Worm (Caenorhabditis elegans) whole organism, L3 larva: ENCODE data around the gene nhr-93.

Experiments used
- aly-2 ChIP-seq: fragments of 150-350 bp; optimal IDR thresholded peaks from 2 replicates; lab custom pipeline; 2014; ENCODE audit warnings: missing biosample characterization, missing genetic modification characterization
- ama-1 ChIP-seq: fragments of 150-350 bp; optimal IDR thresholded peaks from 2 replicates; lab custom pipeline; 2018
- ceh-28 ChIP-seq: fragments of 150-350 bp; optimal IDR thresholded peaks from 2 replicates; lab custom pipeline; 2014; ENCODE audit warnings: missing biosample characterization, missing genetic modification reagents, missing genetic modification characterization
- ceh-82 ChIP-seq: fragments of 150-350 bp; optimal IDR thresholded peaks from 2 replicates; lab custom pipeline; 2014; ENCODE audit warnings: missing biosample characterization, missing genetic modification characterization
- ceh-9 ChIP-seq: sonication (generic microtip); optimal IDR thresholded peaks from 2 replicates; lab custom pipeline; 2018; ENCODE audit warnings: missing biosample characterization, missing genetic modification characterization
- daf-12 ChIP-seq: fragments of 150-350 bp; optimal IDR thresholded peaks from 2 replicates; lab custom pipeline; 2014; ENCODE audit warnings: missing biosample characterization, missing genetic modification reagents, missing genetic modification characterization
- egl-27 ChIP-seq: sonication (generic microtip); optimal IDR thresholded peaks from 4 replicates; lab custom pipeline; 2017; ENCODE audit warnings: missing biosample characterization, missing genetic modification reagents, missing genetic modification characterization
- elt-2 ChIP-seq: sonication (generic microtip); optimal IDR thresholded peaks from 2 replicates; lab custom pipeline; 2016; ENCODE audit warnings: missing genetic modification reagents, mild to moderate bottlenecking, missing genetic modification characterization, missing compliant biosample characterization
- eor-1 ChIP-seq, 2 experiments: fragments of 150-350 bp; optimal IDR thresholded peaks; 2 replicates each; lab custom pipeline; 2014 to 2018; ENCODE audit warnings: missing biosample characterization in 2 of 2, missing genetic modification characterization in 2 of 2
- fkh-10 ChIP-seq: sonication (generic microtip); optimal IDR thresholded peaks from 2 replicates; lab custom pipeline; 2017; ENCODE audit warnings: missing biosample characterization, missing genetic modification reagents, missing genetic modification characterization
- fos-1 ChIP-seq: fragments of 150-350 bp; optimal IDR thresholded peaks from 2 replicates; lab custom pipeline; 2014; ENCODE audit warnings: missing biosample characterization, missing genetic modification characterization
- hmg-11 ChIP-seq: sonication (generic microtip); optimal IDR thresholded peaks from 2 replicates; lab custom pipeline; 2016; ENCODE audit warnings: missing genetic modification characterization, missing compliant biosample characterization
- jun-1 ChIP-seq: fragments of 150-350 bp; optimal IDR thresholded peaks from 2 replicates; lab custom pipeline; 2014; ENCODE audit warnings: missing biosample characterization, missing genetic modification reagents, missing genetic modification characterization
- lin-15B ChIP-seq: fragments of 150-350 bp; optimal IDR thresholded peaks from 2 replicates; lab custom pipeline; 2014; ENCODE audit warnings: missing biosample characterization, missing genetic modification characterization
- lin-39 ChIP-seq: fragments of 150-350 bp; optimal IDR thresholded peaks from 2 replicates; lab custom pipeline; 2018; ENCODE audit warnings: missing biosample characterization, missing genetic modification reagents, missing genetic modification characterization
- lsy-12 ChIP-seq: sonication (generic microtip); optimal IDR thresholded peaks from 2 replicates; lab custom pipeline; 2016; ENCODE audit warnings: mild to moderate bottlenecking, missing genetic modification characterization, missing compliant biosample characterization
- mdl-1 ChIP-seq: fragments of 150-350 bp; optimal IDR thresholded peaks from 2 replicates; lab custom pipeline; 2014; ENCODE audit warnings: missing biosample characterization, missing genetic modification characterization
- mml-1 ChIP-seq: fragments of 150-350 bp; sonication (generic microtip); optimal IDR thresholded peaks from 3 replicates; lab custom pipeline; 2014; ENCODE audit warnings: missing biosample characterization, missing genetic modification characterization
- nfya-1 ChIP-seq: sonication (generic microtip); optimal IDR thresholded peaks from 2 replicates; lab custom pipeline; 2017; ENCODE audit warnings: missing genetic modification characterization, mild to moderate bottlenecking, missing compliant biosample characterization, antibody characterized with exemption, moderate library complexity; ENCODE audit not compliant: insufficient read depth
- nhr-11 ChIP-seq: fragments of 150-350 bp; optimal IDR thresholded peaks from 2 replicates; lab custom pipeline; 2014; ENCODE audit warnings: missing biosample characterization, missing genetic modification characterization
- nhr-12 ChIP-seq: fragments of 150-350 bp; optimal IDR thresholded peaks from 2 replicates; lab custom pipeline; 2014; ENCODE audit warnings: missing biosample characterization, missing genetic modification characterization
- nhr-25 ChIP-seq: sonication (generic microtip); optimal IDR thresholded peaks from 2 replicates; lab custom pipeline; 2017; ENCODE audit warnings: missing biosample characterization, missing genetic modification characterization
- nhr-28 ChIP-seq: fragments of 150-350 bp; optimal IDR thresholded peaks from 2 replicates; lab custom pipeline; 2014; ENCODE audit warnings: missing biosample characterization, missing genetic modification characterization
- nhr-43 ChIP-seq: sonication (generic microtip); optimal IDR thresholded peaks from 2 replicates; lab custom pipeline; 2016; ENCODE audit warnings: mild to moderate bottlenecking, missing genetic modification characterization, missing compliant biosample characterization; ENCODE audit not compliant: poor library complexity, severe bottlenecking
- nhr-67 ChIP-seq: fragments of 150-350 bp; optimal IDR thresholded peaks from 2 replicates; lab custom pipeline; 2014; ENCODE audit warnings: missing biosample characterization, missing genetic modification characterization
- nhr-76 ChIP-seq: fragments of 150-350 bp; sonication (generic microtip); optimal IDR thresholded peaks from 5 replicates; lab custom pipeline; 2014; ENCODE audit warnings: missing biosample characterization, missing genetic modification characterization
- nhr-77 ChIP-seq: fragments of 150-350 bp; optimal IDR thresholded peaks from 2 replicates; lab custom pipeline; 2014; ENCODE audit warnings: missing biosample characterization, missing genetic modification characterization
- pha-4 ChIP-seq: fragments of 150-350 bp; optimal IDR thresholded peaks from 2 replicates; lab custom pipeline; 2014; ENCODE audit warnings: missing biosample characterization, missing genetic modification reagents, missing genetic modification characterization
- pqm-1 ChIP-seq: fragments of 150-350 bp; optimal IDR thresholded peaks from 2 replicates; lab custom pipeline; 2017; ENCODE audit warnings: missing biosample characterization, missing genetic modification characterization, inconsistent platforms
- sea-2 ChIP-seq: fragments of 150-350 bp; sonication (generic microtip); optimal IDR thresholded peaks from 4 replicates; lab custom pipeline; 2014; ENCODE audit warnings: missing biosample characterization, missing genetic modification reagents, missing genetic modification characterization
- unc-39 ChIP-seq: sonication (generic microtip); optimal IDR thresholded peaks from 4 replicates; lab custom pipeline; 2017; ENCODE audit warnings: missing biosample characterization, missing genetic modification characterization
- unc-62 ChIP-seq: fragments of 150-350 bp; sonication (generic microtip); optimal IDR thresholded peaks from 4 replicates; lab custom pipeline; 2014; ENCODE audit warnings: missing biosample characterization, missing genetic modification reagents, missing genetic modification characterization
- zag-1 ChIP-seq: fragments of 150-350 bp; optimal IDR thresholded peaks from 2 replicates; lab custom pipeline; 2014; ENCODE audit warnings: missing biosample characterization, missing genetic modification characterization
- ztf-4 ChIP-seq: fragments of 150-350 bp; optimal IDR thresholded peaks from 2 replicates; lab custom pipeline; 2014; ENCODE audit warnings: missing biosample characterization, missing genetic modification characterization

Gene nhr-93

ce11 chrV:3523262-3523661, 14.9 kb downstream of the nhr-93 start, which contains the start of gene irg-1:
Gene irg-1 (plus strand): TSS chrV:3523587.
- TF ChIP-seq unc-62 (no peak), pqm-1 (tag; lab: Kevin White, UChicago) (peak; percentile 37)

- TF ChIP-seq zag-1: no peak
- no peak for TF ChIP-seq ceh-9 (tag; lab: Kevin White, UChicago)
- TF ChIP-seq sea-2: no peak
- no peak for TF ChIP-seq eor-1 (tag; optimal IDR thresholded peaks at IDR 0.05; lab: Kevin White, UChicago)
- TF ChIP-seq mml-1 (tag; lab: Kevin White, UChicago): no peak
- no peak for TF ChIP-seq nhr-28 (tag; lab: Kevin White, UChicago)
- no peak for TF ChIP-seq pha-4 (tag; lab: Kevin White, UChicago)
- no peak for TF ChIP-seq nhr-76 (tag; lab: Kevin White, UChicago)
- TF ChIP-seq nhr-12 (tag; lab: Kevin White, UChicago): no peak
- no peak for TF ChIP-seq pqm-1 (tag; lab: Kevin White, UChicago)
- no peak for TF ChIP-seq unc-62
- no peak for TF ChIP-seq jun-1 (tag; lab: Kevin White, UChicago)
- TF ChIP-seq fkh-10 (GFP tag; lab: Kevin White, UChicago): no peak
- no peak for TF ChIP-seq nfya-1 (tag; lab: Kevin White, UChicago)
These were observed 20.3 kb downstream of the nhr-93 start, which contains the start of gene str-227 for ce11 chrV:3517889-3518288. Gene str-227 (plus strand): TSS chrV:3518189.

ce11 chrV:3512381-3512780, 25.8 kb downstream of the nhr-93 start, which contains the start of gene str-226:
Gene str-226 (plus strand): TSS chrV:3512681.
- TF ChIP-seq nhr-12 (tag; lab: Kevin White, UChicago): no peak
- TF ChIP-seq nhr-67 (tag; lab: Kevin White, UChicago): no peak
- TF ChIP-seq hmg-11 (tag; lab: Kevin White, UChicago): no peak
- TF ChIP-seq mml-1 (tag; lab: Kevin White, UChicago): no peak
- no peak for TF ChIP-seq lsy-12 (tag; lab: Kevin White, UChicago)
- TF ChIP-seq aly-2: no peak
- TF ChIP-seq egl-27 (tag; lab: Kevin White, UChicago): no peak
- TF ChIP-seq nhr-43 (tag; lab: Kevin White, UChicago): no peak
- no peak for TF ChIP-seq ceh-28 (tag; lab: Kevin White, UChicago)
- TF ChIP-seq nhr-11 (tag; lab: Kevin White, UChicago): no peak
- no peak for TF ChIP-seq lin-39 (tag; lab: Kevin White, UChicago)
- TF ChIP-seq sea-2: no peak

DNA sequence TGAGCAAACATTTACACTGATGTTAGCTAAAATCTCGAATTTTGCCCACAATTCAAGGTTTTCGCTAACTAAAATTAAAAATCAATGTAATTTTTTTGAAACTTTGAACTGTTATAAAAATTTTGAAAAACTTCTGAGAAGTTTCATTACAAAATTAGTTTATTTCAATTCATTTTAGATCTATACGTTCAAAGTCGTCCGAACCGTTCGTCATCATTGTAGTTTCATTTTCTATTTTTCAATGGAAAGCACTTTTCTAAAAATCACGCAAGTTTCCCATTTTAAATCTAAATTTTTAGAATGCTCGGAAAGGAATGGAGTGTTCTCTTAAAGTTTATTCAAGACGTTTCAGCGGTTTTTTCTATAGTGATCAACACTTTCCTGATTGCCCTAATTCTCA, 28.3 kb downstream of the nhr-93 start, which contains the start of gene str-228:
TSS of gene str-228 (plus strand) at position 301 of the 400 bp plus-strand sequence.
- TF ChIP-seq ama-1 (lab: Kevin White, UChicago): no peak
- no peak for TF ChIP-seq nhr-77 (tag; lab: Kevin White, UChicago)
- no peak for TF ChIP-seq mdl-1
- TF ChIP-seq egl-27 (tag; lab: Kevin White, UChicago): no peak
- TF ChIP-seq daf-12 (tag; lab: Kevin White, UChicago): no peak
- TF ChIP-seq unc-39 (tag; lab: Kevin White, UChicago): no peak
- TF ChIP-seq lin-39 (tag; lab: Kevin White, UChicago): no peak
- no peak for TF ChIP-seq fos-1 (tag; lab: Kevin White, UChicago)
- TF ChIP-seq fkh-10 (GFP tag; lab: Kevin White, UChicago): no peak
- no peak for TF ChIP-seq ztf-4 (tag; lab: Kevin White, UChicago)
- no peak for TF ChIP-seq nhr-28 (tag; lab: Kevin White, UChicago)
- TF ChIP-seq pqm-1 (tag; lab: Kevin White, UChicago): no peak
- TF ChIP-seq nhr-25 (tag; lab: Kevin White, UChicago): no peak
- TF ChIP-seq elt-2 (tag; lab: Kevin White, UChicago): no peak
- TF ChIP-seq ceh-82 (tag; lab: Kevin White, UChicago): no peak
- no peak for TF ChIP-seq jun-1 (tag; lab: Kevin White, UChicago)
- no peak for TF ChIP-seq lin-15B (tag; lab: Kevin White, UChicago)
- no peak for TF ChIP-seq nhr-43 (tag; lab: Kevin White, UChicago)
- TF ChIP-seq mml-1 (tag; lab: Kevin White, UChicago): no peak
- no peak for TF ChIP-seq lsy-12 (tag; lab: Kevin White, UChicago)
